Fruit fly (Drosophila melanogaster) whole organism, embryonic: ENCODE measurements around the gene pim.

ENCODE experiments used
- Asciz ChIP-seq: fragments of 200-800 bp; sonication (Bioruptor generic); optimal IDR thresholded peaks from 2 replicates; lab custom pipeline; 2017; ENCODE audit warnings: missing biosample characterization, mild to moderate bottlenecking, missing genetic modification characterization, missing genetic modification reagents
- B-H2 ChIP-seq: fragments of 200-800 bp; sonication (Bioruptor generic); optimal IDR thresholded peaks from 2 replicates; lab custom pipeline; 2018; ENCODE audit warnings: missing biosample characterization, mild to moderate bottlenecking, missing genetic modification characterization
- CG10209 ChIP-seq: fragments of 200-800 bp; sonication (Bioruptor generic); optimal IDR thresholded peaks from 3 replicates; lab custom pipeline; 2017; ENCODE audit warnings: missing biosample characterization, mild to moderate bottlenecking, missing genetic modification characterization, missing genetic modification reagents
- CG1233 ChIP-seq: fragments of 200-800 bp; sonication (Bioruptor generic); optimal IDR thresholded peaks from 4 replicates; lab custom pipeline; 2018; ENCODE audit warnings: missing biosample characterization, mild to moderate bottlenecking, missing genetic modification characterization
- CG16863 ChIP-seq: fragments of 200-800 bp; sonication (Bioruptor generic); optimal IDR thresholded peaks from 3 replicates; lab custom pipeline; 2016; ENCODE audit warnings: missing biosample characterization, missing genetic modification characterization
- CG18619 ChIP-seq: fragments of 200-800 bp; sonication (Bioruptor generic); optimal IDR thresholded peaks from 3 replicates; lab custom pipeline; 2017; ENCODE audit warnings: missing biosample characterization, mild to moderate bottlenecking, missing genetic modification characterization
- CG31388 ChIP-seq: fragments of 200-800 bp; sonication (Bioruptor generic); optimal IDR thresholded peaks from 2 replicates; lab custom pipeline; 2016; ENCODE audit warnings: missing biosample characterization, missing genetic modification characterization
- CG3281 ChIP-seq: fragments of 200-800 bp; sonication (Bioruptor generic); optimal IDR thresholded peaks from 3 replicates; lab custom pipeline; 2017; ENCODE audit warnings: missing biosample characterization, mild to moderate bottlenecking, missing genetic modification characterization
- CG33557 ChIP-seq: fragments of 200-800 bp; sonication (Bioruptor generic); optimal IDR thresholded peaks from 2 replicates; lab custom pipeline; 2019; ENCODE audit warnings: missing biosample characterization, mild to moderate bottlenecking, missing genetic modification characterization, moderate library complexity
- CG6175 ChIP-seq: fragments of 200-800 bp; sonication (Bioruptor generic); IDR thresholded peaks from 3 replicates; pipeline ENCODE4 v1.3.6; 2022; ENCODE audit warnings: missing biosample characterization, missing genetic modification characterization
- CG6254 ChIP-seq: fragments of 200-800 bp; sonication (Bioruptor generic); optimal IDR thresholded peaks from 3 replicates; lab custom pipeline; 2017; ENCODE audit warnings: mild to moderate bottlenecking, missing biosample characterization, missing genetic modification reagents, missing genetic modification characterization
- CG6854 ChIP-seq: fragments of 200-800 bp; sonication (Bioruptor generic); optimal IDR thresholded peaks from 3 replicates; lab custom pipeline; 2017; ENCODE audit warnings: missing biosample characterization, mild to moderate bottlenecking, missing genetic modification characterization
- CG7357 ChIP-seq: fragments of 200-800 bp; sonication (Bioruptor generic); IDR thresholded peaks from 3 replicates; pipeline ENCODE4 v1.3.6; 2022; ENCODE audit warnings: missing biosample characterization, missing genetic modification characterization
- CG8290 ChIP-seq, 3 experiments: fragments of 200-800 bp; sonication (Bioruptor generic); optimal IDR thresholded peaks; 2 replicates each; lab custom pipeline; 2016 to 2019; ENCODE audit warnings: missing biosample characterization in 3 of 3, missing genetic modification characterization in 3 of 3, mild to moderate bottlenecking in 2 of 3, moderate library complexity in 1 of 3
- CG8944 ChIP-seq: fragments of 200-800 bp; sonication (Bioruptor generic); optimal IDR thresholded peaks from 3 replicates; lab custom pipeline; 2016; ENCODE audit warnings: missing biosample characterization, missing genetic modification characterization
- CG9215 ChIP-seq: fragments of 200-800 bp; sonication (Bioruptor generic); IDR thresholded peaks from 2 replicates; pipeline ENCODE4 v1.3.6; 2022; ENCODE audit warnings: missing biosample characterization, missing genetic modification characterization
- CG9817 ChIP-seq: fragments of 200-800 bp; sonication (Bioruptor generic); optimal IDR thresholded peaks from 2 replicates; lab custom pipeline; 2018; ENCODE audit warnings: missing biosample characterization, mild to moderate bottlenecking, missing genetic modification characterization, moderate library complexity
- CHES-1-like ChIP-seq: fragments of 200-800 bp; sonication (Bioruptor generic); optimal IDR thresholded peaks from 2 replicates; lab custom pipeline; 2016; ENCODE audit warnings: missing biosample characterization, missing genetic modification characterization
- D19B ChIP-seq: fragments of 200-800 bp; sonication (Bioruptor generic); optimal IDR thresholded peaks from 2 replicates; lab custom pipeline; 2017; ENCODE audit warnings: missing biosample characterization, mild to moderate bottlenecking, missing genetic modification characterization
- Dip2 ChIP-seq: fragments of 200-800 bp; sonication (Bioruptor generic); IDR thresholded peaks from 2 replicates; pipeline ENCODE4 v1.3.6; 2022; ENCODE audit warnings: missing biosample characterization, missing genetic modification characterization
- E2f2 ChIP-seq: fragments of 200-800 bp; sonication (Bioruptor generic); IDR thresholded peaks from 2 replicates; pipeline ENCODE4 v1.3.6; 2022; ENCODE audit warnings: missing biosample characterization, missing genetic modification characterization
- Ets65A ChIP-seq: fragments of 200-800 bp; sonication (Bioruptor generic); peaks from one replicate; lab custom pipeline; 2016; ENCODE audit warnings: missing biosample characterization, missing genetic modification characterization
- Hey ChIP-seq: fragments of 200-800 bp; sonication (Bioruptor generic); optimal IDR thresholded peaks from 3 replicates; lab custom pipeline; 2018; ENCODE audit warnings: missing biosample characterization, mild to moderate bottlenecking, missing genetic modification characterization
- Hmx ChIP-seq: fragments of 200-800 bp; sonication (Bioruptor generic); optimal IDR thresholded peaks from 2 replicates; lab custom pipeline; 2016; ENCODE audit warnings: missing biosample characterization, missing genetic modification characterization
- Meics ChIP-seq: fragments of 200-800 bp; sonication (Bioruptor generic); optimal IDR thresholded peaks from 2 replicates; lab custom pipeline; 2017; ENCODE audit warnings: missing biosample characterization, mild to moderate bottlenecking, missing genetic modification characterization
- Nf-YB ChIP-seq: fragments of 200-800 bp; sonication (Bioruptor generic); optimal IDR thresholded peaks from 3 replicates; lab custom pipeline; 2019; ENCODE audit warnings: missing biosample characterization, mild to moderate bottlenecking, missing genetic modification characterization, moderate library complexity
- Oaz ChIP-seq: fragments of 200-800 bp; sonication (Bioruptor generic); IDR thresholded peaks from 2 replicates; pipeline ENCODE4 v1.3.6; 2022; ENCODE audit warnings: missing biosample characterization, missing genetic modification characterization
- Oli ChIP-seq: fragments of 200-800 bp; sonication (Bioruptor generic); optimal IDR thresholded peaks from 2 replicates; lab custom pipeline; 2018; ENCODE audit warnings: missing biosample characterization, mild to moderate bottlenecking, missing genetic modification characterization, moderate library complexity
- Sox100B ChIP-seq: fragments of 200-800 bp; sonication (Bioruptor generic); optimal IDR thresholded peaks from 3 replicates; lab custom pipeline; 2018; ENCODE audit warnings: missing biosample characterization, mild to moderate bottlenecking, missing genetic modification characterization
- Xrp1 ChIP-seq: fragments of 200-800 bp; sonication (Bioruptor generic); IDR thresholded peaks from 2 replicates; pipeline ENCODE4 v1.3.6; 2022; ENCODE audit warnings: missing biosample characterization, missing genetic modification characterization
- YL-1 ChIP-seq: fragments of 200-800 bp; sonication (Bioruptor generic); optimal IDR thresholded peaks from 3 replicates; lab custom pipeline; 2017; ENCODE audit warnings: missing biosample characterization, mild to moderate bottlenecking, missing genetic modification characterization
- ap ChIP-seq: fragments of 200-800 bp; sonication (Bioruptor generic); IDR thresholded peaks from 2 replicates; pipeline ENCODE4 v1.3.6; 2022; ENCODE audit warnings: missing biosample characterization, missing genetic modification characterization
- bsh ChIP-seq, 2 experiments: fragments of 200-800 bp; sonication (Bioruptor generic); optimal IDR thresholded peaks; 2 replicates each; lab custom pipeline; 2017 to 2018; ENCODE audit warnings: mild to moderate bottlenecking in 2 of 2, missing biosample characterization in 2 of 2, missing genetic modification characterization in 2 of 2, moderate library complexity in 1 of 2
- ci ChIP-seq: fragments of 200-800 bp; sonication (Bioruptor generic); IDR thresholded peaks from 3 replicates; pipeline ENCODE4 v1.3.6; 2022; ENCODE audit warnings: missing biosample characterization, missing genetic modification characterization
- corto ChIP-seq: fragments of 200-800 bp; sonication (Bioruptor generic); optimal IDR thresholded peaks from 2 replicates; lab custom pipeline; 2016; ENCODE audit warnings: missing biosample characterization, mild to moderate bottlenecking, missing genetic modification characterization, moderate library complexity
- eve ChIP-seq, 2 experiments: fragments of >200 bp; optimal IDR thresholded peaks; 2 replicates each; lab custom pipeline; 2017; ENCODE audit warnings: missing biosample characterization in 2 of 2, missing genetic modification characterization in 2 of 2
- fd64A ChIP-seq: fragments of 200-800 bp; sonication (Bioruptor generic); optimal IDR thresholded peaks from 3 replicates; lab custom pipeline; 2018; ENCODE audit warnings: missing biosample characterization, mild to moderate bottlenecking, missing genetic modification characterization
- gcm ChIP-seq: fragments of 200-800 bp; sonication (Bioruptor generic); optimal IDR thresholded peaks from 2 replicates; lab custom pipeline; 2019; ENCODE audit warnings: missing biosample characterization, mild to moderate bottlenecking, missing genetic modification characterization, moderate library complexity
- h ChIP-seq: fragments of >200 bp; optimal IDR thresholded peaks from 2 replicates; lab custom pipeline; 2017
- hbn ChIP-seq: fragments of 200-800 bp; sonication (Bioruptor generic); IDR thresholded peaks from 2 replicates; pipeline ENCODE4 v1.3.6; 2022; ENCODE audit warnings: missing biosample characterization, missing genetic modification characterization; ENCODE audit not compliant: partially characterized antibody
- hkb ChIP-seq, 2 experiments: fragments of 200-800 bp in 1 of 2; fragments of >200 bp in 1 of 2; sonication (Bioruptor generic) in 1 of 2; IDR thresholded peaks in 1 of 2; optimal IDR thresholded peaks in 1 of 2; 2 replicates each; pipeline versions ENCODE4 v1.3.6 to Lab custom; 2017 to 2022; ENCODE audit warnings: missing biosample characterization in 1 of 2, missing genetic modification characterization in 1 of 2
- kni ChIP-seq: fragments of 200-800 bp; sonication (Bioruptor generic); optimal IDR thresholded peaks from 3 replicates; lab custom pipeline; 2017; ENCODE audit warnings: mild to moderate bottlenecking, missing biosample characterization, missing genetic modification reagents, missing genetic modification characterization
- mirr ChIP-seq: fragments of 200-800 bp; sonication (Bioruptor generic); optimal IDR thresholded peaks from 3 replicates; lab custom pipeline; 2018; ENCODE audit warnings: missing biosample characterization, mild to moderate bottlenecking, missing genetic modification characterization
- nerfin-2 ChIP-seq: fragments of 200-800 bp; sonication (Bioruptor generic); IDR thresholded peaks from 2 replicates; pipeline ENCODE4 v1.3.6; 2022; ENCODE audit warnings: missing biosample characterization, missing genetic modification characterization; ENCODE audit not compliant: partially characterized antibody
- nmo ChIP-seq: fragments of 200-800 bp; sonication (Bioruptor generic); optimal IDR thresholded peaks from 2 replicates; lab custom pipeline; 2018; ENCODE audit warnings: missing biosample characterization, mild to moderate bottlenecking, missing genetic modification characterization, moderate library complexity
- sd ChIP-seq: fragments of 200-800 bp; sonication (Bioruptor generic); optimal IDR thresholded peaks from 3 replicates; lab custom pipeline; 2018; ENCODE audit warnings: missing biosample characterization, mild to moderate bottlenecking, missing genetic modification characterization, moderate library complexity
- tna ChIP-seq: fragments of 200-800 bp; sonication (Bioruptor generic); IDR thresholded peaks from 2 replicates; pipeline ENCODE4 v1.3.6; 2022; ENCODE audit warnings: missing biosample characterization, missing genetic modification characterization; ENCODE audit not compliant: partially characterized antibody
- toy ChIP-seq: fragments of 200-800 bp; sonication (Bioruptor generic); IDR thresholded peaks from 2 replicates; pipeline ENCODE4 v1.3.6; 2022; ENCODE audit warnings: missing biosample characterization, missing genetic modification characterization
- vvl ChIP-seq: fragments of 200-800 bp; sonication (Bioruptor generic); IDR thresholded peaks from 2 replicates; pipeline ENCODE4 v1.3.6; 2022; ENCODE audit warnings: missing biosample characterization, missing genetic modification characterization

Gene pim

DNA sequence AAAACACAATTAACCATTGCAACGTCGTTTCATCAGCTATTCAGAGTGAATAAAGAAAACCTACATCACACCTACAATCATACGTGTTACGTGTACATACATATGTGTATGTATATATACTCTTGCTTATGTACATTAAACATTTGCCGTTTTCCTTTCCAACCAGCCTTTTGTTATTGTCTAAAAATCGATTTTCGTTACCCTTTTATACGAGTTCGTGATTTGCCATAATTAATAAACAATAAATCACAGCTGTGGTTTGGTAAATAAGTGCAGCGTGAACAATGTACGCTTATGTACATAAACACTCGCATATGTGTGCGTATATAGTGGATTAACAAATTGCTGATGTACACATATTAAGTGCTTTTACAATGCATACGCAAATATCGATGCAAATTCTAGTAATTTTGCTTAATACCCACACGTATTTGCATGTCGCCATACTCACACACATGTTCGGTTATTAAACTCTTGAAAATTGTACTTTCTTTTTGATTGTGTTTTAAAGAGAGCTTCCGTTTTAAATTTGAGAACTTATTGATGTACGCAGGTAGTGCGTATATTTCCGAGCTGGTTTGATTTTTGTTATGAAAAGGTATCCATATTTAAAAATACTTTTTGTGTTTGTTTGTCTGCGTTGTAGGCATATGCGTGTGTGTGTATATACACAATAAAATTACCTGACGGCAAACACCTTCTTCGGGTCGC lies 34.2 kb downstream of the pim start (continued):
- no peak for TF ChIP-seq Ets65A (GFP tag; lab: Kevin White, UChicago)
- TF ChIP-seq B-H2 (GFP tag; lab: Kevin White, UChicago): no peak
- TF ChIP-seq hkb (optimal IDR thresholded peaks at IDR 0.05; lab: Kevin White, UChicago): no peak
- TF ChIP-seq hkb (GFP tag; IDR thresholded peaks at IDR 0.05; lab: Robert Waterston, UW): no peak
- TF ChIP-seq Oli: no peak
- TF ChIP-seq CG18619 (GFP tag; lab: Kevin White, UChicago): no peak
- peak; percentile 37 for TF ChIP-seq kni (GFP tag; lab: Kevin White, UChicago)
- no peak for TF ChIP-seq CG6854
- TF ChIP-seq CG3281 (GFP tag; lab: Kevin White, UChicago): peak; percentile 5
- no peak for TF ChIP-seq bsh (GFP tag; optimal IDR thresholded peaks at IDR 0.05; lab: Kevin White, UChicago)
- TF ChIP-seq corto (GFP tag; lab: Kevin White, UChicago): peak; percentile 9
- TF ChIP-seq CG9817 (tag; lab: Kevin White, UChicago): no peak
- no peak for TF ChIP-seq CG31388 (GFP tag; lab: Kevin White, UChicago)
- no peak for TF ChIP-seq CG9215
- no peak for TF ChIP-seq CHES-1-like (GFP tag; lab: Kevin White, UChicago)
- no peak for TF ChIP-seq gcm (GFP tag; lab: Kevin White, UChicago)
- TF ChIP-seq Hmx: no peak
- no peak for TF ChIP-seq CG8944
- TF ChIP-seq Xrp1 (GFP tag; lab: Robert Waterston, UW): 0 out of 2 replicates have a peak, but pooled peaks have one; percentile 6
- no peak for TF ChIP-seq E2f2 (GFP tag; lab: Robert Waterston, UW)
- no peak for TF ChIP-seq Dip2 (GFP tag; lab: Robert Waterston, UW)
- no peak for TF ChIP-seq D19B
- no peak for TF ChIP-seq CG10209 (GFP tag; lab: Kevin White, UChicago)
- no peak for TF ChIP-seq CG6254 (GFP tag; lab: Kevin White, UChicago)
- no peak for TF ChIP-seq h (lab: Kevin White, UChicago)
- TF ChIP-seq Asciz (GFP tag; lab: Kevin White, UChicago): peak; percentile 24
- TF ChIP-seq Sox100B (GFP tag; lab: Kevin White, UChicago): peak; percentile 6
- TF ChIP-seq CG7357 (GFP tag; lab: Robert Waterston, UW): no peak
- no peak for TF ChIP-seq ci (GFP tag; lab: Robert Waterston, UW)
- TF ChIP-seq YL-1 (GFP tag; lab: Kevin White, UChicago): peak; percentile 17
- TF ChIP-seq nerfin-2: no peak
- TF ChIP-seq Oaz (GFP tag; lab: Robert Waterston, UW): no peak
- TF ChIP-seq CG8290 (GFP tag; optimal IDR thresholded peaks at IDR 0.05; lab: Kevin White, UChicago): no peak
- no peak for TF ChIP-seq CG8290 (tag; optimal IDR thresholded peaks at IDR 0.05; lab: Kevin White, UChicago)
- TF ChIP-seq Hey (tag; lab: Kevin White, UChicago): no peak
- 0 out of 2 replicates have a peak, but pooled peaks have one; percentile 17 for TF ChIP-seq tna (GFP tag; lab: Robert Waterston, UW)
- no peak for TF ChIP-seq CG16863 (GFP tag; lab: Kevin White, UChicago)
- TF ChIP-seq nmo: no peak
- TF ChIP-seq vvl (GFP tag; lab: Robert Waterston, UW): no peak
- peak; percentile 13 for TF ChIP-seq mirr (GFP tag; lab: Kevin White, UChicago)
- TF ChIP-seq Nf-YB: no peak
- no peak for TF ChIP-seq hbn (GFP tag; lab: Robert Waterston, UW)
- no peak for TF ChIP-seq fd64A (GFP tag; lab: Kevin White, UChicago)
- TF ChIP-seq toy (GFP tag; lab: Robert Waterston, UW): no peak
- no peak for TF ChIP-seq ap (GFP tag; lab: Robert Waterston, UW)
- no peak for TF ChIP-seq CG6175 (GFP tag; lab: Robert Waterston, UW)
- no peak for TF ChIP-seq CG33557 (GFP tag; lab: Kevin White, UChicago)
- peak in 1 of 2 experiments; percentile 91 for TF ChIP-seq eve (GFP tag; optimal IDR thresholded peaks at IDR 0.05; lab: Kevin White, UChicago)
- TF ChIP-seq CG1233 (GFP tag; lab: Kevin White, UChicago): peak; percentile 1
- no peak for TF ChIP-seq Meics (GFP tag; lab: Kevin White, UChicago)
- TF ChIP-seq sd (tag; lab: Kevin White, UChicago): no peak
